Worm (Caenorhabditis elegans) whole organism, young adult: ENCODE results near the gene sgo-1.

Source experiments
- B0035.1 ChIP-seq: sonication (generic microtip); optimal IDR thresholded peaks from 2 replicates; lab custom pipeline; 2016; ENCODE audit warnings: missing genetic modification characterization, mild to moderate bottlenecking, missing compliant biosample characterization, missing genotype, missing genetic modification reagents
- B0336.3 ChIP-seq: fragments of 200-800 bp; sonication (Bioruptor generic); IDR thresholded peaks from 2 replicates; pipeline ENCODE4 v1.3.6; 2022; ENCODE audit warnings: missing genetic modification characterization, missing compliant biosample characterization
- C06A6.2 ChIP-seq: fragments of 200-800 bp; sonication (Bioruptor generic); conservative IDR thresholded peaks from 2 replicates; pipeline ENCODE4 v1.3.6; 2022; ENCODE audit warnings: missing genetic modification characterization, missing compliant biosample characterization
- D2030.7 ChIP-seq: fragments of 200-800 bp; sonication (Bioruptor generic); IDR thresholded peaks from 2 replicates; pipeline ENCODE4 v1.3.6; 2022; ENCODE audit warnings: missing genetic modification reagents, missing genetic modification characterization, missing compliant biosample characterization
- F22D6.2 ChIP-seq: sonication (generic microtip); optimal IDR thresholded peaks from 2 replicates; lab custom pipeline; 2016; ENCODE audit warnings: mild to moderate bottlenecking, missing genetic modification characterization, missing compliant biosample characterization
- F39B2.1 ChIP-seq: fragments of 200-800 bp; sonication (Bioruptor generic); IDR thresholded peaks from 2 replicates; pipeline ENCODE4 v1.3.6; 2022; ENCODE audit warnings: missing genetic modification reagents, missing genetic modification characterization, missing compliant biosample characterization
- F55B11.4 ChIP-seq: sonication (generic microtip); optimal IDR thresholded peaks from 2 replicates; lab custom pipeline; 2016; ENCODE audit warnings: missing compliant biosample characterization, missing genetic modification characterization, borderline replicate concordance; ENCODE audit not compliant: insufficient read depth
- F57A8.1 ChIP-seq: fragments of 200-800 bp; sonication (Bioruptor generic); optimal IDR thresholded peaks from 2 replicates; lab custom pipeline; 2018; ENCODE audit warnings: mild to moderate bottlenecking, missing genetic modification characterization, moderate library complexity, missing compliant biosample characterization
- K11D2.4 ChIP-seq: fragments of 200-800 bp; sonication (Bioruptor generic); IDR thresholded peaks from 2 replicates; pipeline ENCODE4 v1.3.6; 2022; ENCODE audit warnings: missing genetic modification reagents, missing genetic modification characterization, missing compliant biosample characterization
- K12H6.12 ChIP-seq: fragments of 200-800 bp; sonication (Bioruptor generic); optimal IDR thresholded peaks from 2 replicates; lab custom pipeline; 2018; ENCODE audit warnings: mild to moderate bottlenecking, missing genetic modification characterization, missing compliant biosample characterization
- T26A5.8 ChIP-seq: sonication (generic microtip); optimal IDR thresholded peaks from 2 replicates; lab custom pipeline; 2016; ENCODE audit warnings: missing genetic modification characterization, missing compliant biosample characterization
- Y53F4B.3 ChIP-seq: fragments of 200-800 bp; sonication (Bioruptor generic); IDR thresholded peaks from 2 replicates; pipeline ENCODE4 v1.3.6; 2022; ENCODE audit warnings: missing genetic modification reagents, missing genetic modification characterization, missing compliant biosample characterization
- akir-1 ChIP-seq: fragments of 200-800 bp; sonication (Bioruptor generic); optimal IDR thresholded peaks from 2 replicates; lab custom pipeline; 2018; ENCODE audit warnings: mild to moderate bottlenecking, missing genetic modification characterization, moderate library complexity, missing compliant biosample characterization
- attf-6 ChIP-seq: fragments of 200-800 bp; sonication (Bioruptor generic); IDR thresholded peaks from 2 replicates; pipeline ENCODE4 v1.3.6; 2022; ENCODE audit warnings: missing genetic modification reagents, missing genetic modification characterization, missing compliant biosample characterization
- bed-1 ChIP-seq: fragments of 200-800 bp; sonication (Bioruptor generic); IDR thresholded peaks from 2 replicates; pipeline ENCODE4 v1.3.6; 2022; ENCODE audit warnings: missing genetic modification reagents, missing genetic modification characterization, missing compliant biosample characterization
- ccch-3 ChIP-seq: fragments of 200-800 bp; sonication (Bioruptor generic); optimal IDR thresholded peaks from 2 replicates; lab custom pipeline; 2018; ENCODE audit warnings: mild to moderate bottlenecking, missing genetic modification characterization, missing compliant biosample characterization
- cebp-1 ChIP-seq, 2 experiments: fragments of 200-800 bp in 1 of 2; sonication (Bioruptor generic) in 1 of 2; sonication (generic microtip) in 1 of 2; IDR thresholded peaks in 1 of 2; optimal IDR thresholded peaks in 1 of 2; 2 replicates each; pipeline versions ENCODE4 v1.3.6 to Lab custom; 2017 to 2022; ENCODE audit warnings: missing compliant biosample characterization in 2 of 2, missing genetic modification characterization in 2 of 2, mild to moderate bottlenecking in 1 of 2, missing genetic modification reagents in 1 of 2, moderate library complexity in 1 of 2
- ceh-40 ChIP-seq: fragments of 200-800 bp; sonication (Bioruptor generic); IDR thresholded peaks from 2 replicates; pipeline ENCODE4 v1.3.6; 2022; ENCODE audit warnings: missing genetic modification characterization, missing compliant biosample characterization
- die-1 ChIP-seq: sonication (generic microtip); optimal IDR thresholded peaks from 2 replicates; lab custom pipeline; 2016; ENCODE audit warnings: missing genotype, mild to moderate bottlenecking, missing genetic modification characterization, missing compliant biosample characterization
- dpff-1 ChIP-seq: sonication (generic microtip); optimal IDR thresholded peaks from 2 replicates; lab custom pipeline; 2017; ENCODE audit warnings: mild to moderate bottlenecking, missing genetic modification characterization, missing compliant biosample characterization
- dpl-1 ChIP-seq: fragments of 150-350 bp; optimal IDR thresholded peaks from 2 replicates; lab custom pipeline; 2014; ENCODE audit warnings: missing biosample characterization, missing genetic modification reagents, missing genetic modification characterization
- efl-1 ChIP-seq: fragments of 150-350 bp; optimal IDR thresholded peaks from 2 replicates; lab custom pipeline; 2014; ENCODE audit warnings: missing biosample characterization, missing genetic modification reagents, missing genetic modification characterization
- ets-4 ChIP-seq: fragments of 200-800 bp; sonication (Bioruptor generic); optimal IDR thresholded peaks from 2 replicates; lab custom pipeline; 2018; ENCODE audit warnings: mild to moderate bottlenecking, missing genetic modification characterization, missing compliant biosample characterization
- fkh-3 ChIP-seq: sonication (generic microtip); optimal IDR thresholded peaks from 2 replicates; lab custom pipeline; 2016; ENCODE audit warnings: mild to moderate bottlenecking, missing genetic modification characterization, missing compliant biosample characterization
- gei-17 ChIP-seq: fragments of 200-800 bp; sonication (Bioruptor generic); optimal IDR thresholded peaks from 2 replicates; lab custom pipeline; 2018; ENCODE audit warnings: mild to moderate bottlenecking, missing genetic modification characterization, missing compliant biosample characterization
- him-1 ChIP-seq: sonication (generic microtip); optimal IDR thresholded peaks from 2 replicates; lab custom pipeline; 2016; ENCODE audit warnings: missing genotype, missing genetic modification reagents, missing genetic modification characterization, missing compliant biosample characterization
- hlh-12 ChIP-seq: sonication (generic microtip); optimal IDR thresholded peaks from 2 replicates; lab custom pipeline; 2016; ENCODE audit warnings: missing genetic modification characterization, missing compliant biosample characterization
- hlh-26 ChIP-seq: fragments of 200-800 bp; sonication (Bioruptor generic); conservative IDR thresholded peaks from 2 replicates; pipeline ENCODE4 v1.3.6; 2022; ENCODE audit warnings: missing genetic modification reagents, missing genetic modification characterization, missing compliant biosample characterization
- lag-1 ChIP-seq: fragments of 200-800 bp; sonication (Bioruptor generic); IDR thresholded peaks from 2 replicates; pipeline ENCODE4 v1.3.6; 2022; ENCODE audit warnings: missing genetic modification reagents, missing genetic modification characterization, missing compliant biosample characterization
- let-526 ChIP-seq: fragments of 200-800 bp; sonication (Bioruptor generic); IDR thresholded peaks from 2 replicates; pipeline ENCODE4 v1.3.6; 2022; ENCODE audit warnings: missing genetic modification reagents, missing genetic modification characterization, missing compliant biosample characterization
- let-607 ChIP-seq, 2 experiments: fragments of 200-800 bp in 1 of 2; sonication (Bioruptor generic) in 1 of 2; sonication (generic microtip) in 1 of 2; optimal IDR thresholded peaks; 2 replicates each; lab custom pipeline; 2016 to 2018; ENCODE audit warnings: mild to moderate bottlenecking in 2 of 2, missing compliant biosample characterization in 2 of 2, missing genetic modification characterization in 2 of 2, moderate library complexity in 2 of 2, missing genotype in 1 of 2
- lin-26 ChIP-seq: fragments of 200-800 bp; sonication (Bioruptor generic); IDR thresholded peaks from 2 replicates; pipeline ENCODE4 v1.3.6; 2022; ENCODE audit warnings: missing genetic modification reagents, missing genetic modification characterization, missing compliant biosample characterization
- lsl-1 ChIP-seq: fragments of 200-800 bp; sonication (Bioruptor generic); optimal IDR thresholded peaks from 2 replicates; lab custom pipeline; 2018; ENCODE audit warnings: mild to moderate bottlenecking, missing genetic modification characterization, moderate library complexity, missing compliant biosample characterization
- madf-10 ChIP-seq: sonication (generic microtip); optimal IDR thresholded peaks from 2 replicates; lab custom pipeline; 2016; ENCODE audit warnings: mild to moderate bottlenecking, missing genetic modification characterization, missing compliant biosample characterization
- madf-3 ChIP-seq: fragments of 200-800 bp; sonication (Bioruptor generic); IDR thresholded peaks from 2 replicates; pipeline ENCODE4 v1.3.6; 2022; ENCODE audit warnings: missing genetic modification reagents, missing genetic modification characterization, missing compliant biosample characterization
- madf-6 ChIP-seq: fragments of 200-800 bp; sonication (Bioruptor generic); IDR thresholded peaks from 2 replicates; pipeline ENCODE4 v1.3.6; 2022; ENCODE audit warnings: missing genetic modification reagents, missing genetic modification characterization, missing compliant biosample characterization
- mes-4 ChIP-seq: sonication (generic microtip); optimal IDR thresholded peaks from 2 replicates; lab custom pipeline; 2016; ENCODE audit warnings: missing genotype, missing genetic modification characterization, missing compliant biosample characterization
- mxl-1 ChIP-seq: sonication (generic microtip); optimal IDR thresholded peaks from 2 replicates; lab custom pipeline; 2016; ENCODE audit warnings: missing genetic modification characterization, missing compliant biosample characterization
- nfya-2 ChIP-seq: fragments of 200-800 bp; sonication (Bioruptor generic); IDR thresholded peaks from 2 replicates; pipeline ENCODE4 v1.3.6; 2022; ENCODE audit warnings: missing genetic modification reagents, missing genetic modification characterization, missing compliant biosample characterization
- nfyb-1 ChIP-seq: fragments of 200-800 bp; sonication (Bioruptor generic); IDR thresholded peaks from 2 replicates; pipeline ENCODE4 v1.3.6; 2022; ENCODE audit warnings: missing genetic modification reagents, missing genetic modification characterization, missing compliant biosample characterization
- nhr-120 ChIP-seq: fragments of 200-800 bp; sonication (Bioruptor generic); IDR thresholded peaks from 2 replicates; pipeline ENCODE4 v1.3.6; 2022; ENCODE audit warnings: missing genetic modification characterization, missing compliant biosample characterization
- nhr-90 ChIP-seq: sonication (generic microtip); optimal IDR thresholded peaks from 2 replicates; lab custom pipeline; 2016; ENCODE audit warnings: missing genotype, mild to moderate bottlenecking, missing genetic modification characterization, missing compliant biosample characterization
- pbrm-1 ChIP-seq: fragments of 200-800 bp; sonication (Bioruptor generic); IDR thresholded peaks from 2 replicates; pipeline ENCODE4 v1.3.6; 2022; ENCODE audit warnings: missing genetic modification reagents, missing genetic modification characterization, missing compliant biosample characterization
- snpc-1.3 ChIP-seq: sonication (generic microtip); optimal IDR thresholded peaks from 2 replicates; lab custom pipeline; 2017; ENCODE audit warnings: missing genetic modification characterization, mild to moderate bottlenecking, missing compliant biosample characterization, antibody characterized with exemption, moderate library complexity, missing genotype, missing genetic modification reagents; ENCODE audit not compliant: insufficient read depth
- sptf-2 ChIP-seq: fragments of 200-800 bp; sonication (Bioruptor generic); optimal IDR thresholded peaks from 2 replicates; lab custom pipeline; 2018; ENCODE audit warnings: mild to moderate bottlenecking, missing genetic modification characterization, missing compliant biosample characterization
- tlf-1 ChIP-seq: fragments of 200-800 bp; sonication (Bioruptor generic); optimal IDR thresholded peaks from 2 replicates; lab custom pipeline; 2018; ENCODE audit warnings: mild to moderate bottlenecking, missing genetic modification characterization, missing compliant biosample characterization
- zim-3 ChIP-seq: sonication (generic microtip); optimal IDR thresholded peaks from 2 replicates; lab custom pipeline; 2017; ENCODE audit warnings: mild to moderate bottlenecking, missing genetic modification characterization, moderate library complexity, missing compliant biosample characterization
- ztf-28 ChIP-seq: fragments of 200-800 bp; sonication (Bioruptor generic); IDR thresholded peaks from 2 replicates; pipeline ENCODE4 v1.3.6; 2022; ENCODE audit warnings: missing genetic modification reagents, missing genetic modification characterization, missing compliant biosample characterization
- ztf-3 ChIP-seq: fragments of 200-800 bp; sonication (Bioruptor generic); optimal IDR thresholded peaks from 2 replicates; lab custom pipeline; 2018; ENCODE audit warnings: mild to moderate bottlenecking, missing genetic modification characterization, missing compliant biosample characterization

Gene sgo-1

ce11 chrIV:7789521-7789949, 6.7 kb downstream of the sgo-1 start, which contains the start of gene imp-3 (continued):
- TF ChIP-seq D2030.7 (GFP tag; lab: Robert Waterston, UW): no peak
- TF ChIP-seq snpc-1.3 (tag; lab: Kevin White, UChicago): peak; percentile 11
- TF ChIP-seq F22D6.2: no peak
- TF ChIP-seq ztf-3 (GFP tag; lab: Kevin White, UChicago): no peak
- TF ChIP-seq K12H6.12 (tag; lab: Kevin White, UChicago): peak; percentile 51
- TF ChIP-seq F39B2.1 (GFP tag; lab: Robert Waterston, UW): peak; percentile 61; the same call in 1 of the 2 replicates
- peak; percentile 19 to 24 for TF ChIP-seq let-607 (tag; optimal IDR thresholded peaks at IDR 0.05; lab: Kevin White, UChicago)
- TF ChIP-seq ztf-28 (GFP tag; lab: Robert Waterston, UW): 0 out of 2 replicates have a peak, but pooled peaks have one; percentile 35
- TF ChIP-seq akir-1: no peak
- TF ChIP-seq Y53F4B.3: no peak
- TF ChIP-seq K11D2.4 (GFP tag; lab: Robert Waterston, UW): peak; percentile 61
- no peak; the same call in 1 of the 2 replicates for TF ChIP-seq attf-6 (GFP tag; lab: Robert Waterston, UW)
- no peak for TF ChIP-seq mxl-1 (tag; lab: Kevin White, UChicago)
- peak; percentile 66 for TF ChIP-seq zim-3 (tag; lab: Kevin White, UChicago)
- no peak for TF ChIP-seq nhr-90 (tag; lab: Kevin White, UChicago)
- peak; percentile 7 for TF ChIP-seq dpff-1 (tag; lab: Kevin White, UChicago)
- TF ChIP-seq F57A8.1 (GFP tag; lab: Kevin White, UChicago): no peak
- peak; percentile 76 for TF ChIP-seq ceh-40 (GFP tag; lab: Robert Waterston, UW)
- peak; percentile 62 for TF ChIP-seq pbrm-1 (GFP tag; lab: Robert Waterston, UW)
- no peak for TF ChIP-seq fkh-3 (tag; lab: Kevin White, UChicago)
- no peak for TF ChIP-seq nfya-2 (GFP tag; lab: Robert Waterston, UW)
- TF ChIP-seq bed-1 (GFP tag; lab: Robert Waterston, UW): no peak
- no peak for TF ChIP-seq ccch-3
- TF ChIP-seq lsl-1 (GFP tag; lab: Kevin White, UChicago): peak; percentile 9
- no peak for TF ChIP-seq him-1 (tag; lab: Kevin White, UChicago)
- no peak for TF ChIP-seq lag-1
- TF ChIP-seq gei-17 (GFP tag; lab: Kevin White, UChicago): peak; percentile 1
- no peak for TF ChIP-seq F55B11.4 (tag; lab: Kevin White, UChicago)
- no peak for TF ChIP-seq cebp-1 (GFP tag; IDR thresholded peaks at IDR 0.05; lab: Robert Waterston, UW)
- TF ChIP-seq cebp-1 (tag; optimal IDR thresholded peaks at IDR 0.05; lab: Kevin White, UChicago): peak; percentile 76
- TF ChIP-seq C06A6.2 (GFP tag; lab: Robert Waterston, UW): no peak
- TF ChIP-seq sptf-2 (GFP tag; lab: Kevin White, UChicago): no peak
- no peak for TF ChIP-seq efl-1 (GFP tag; lab: Kevin White, UChicago)
- no peak for TF ChIP-seq ets-4 (GFP tag; lab: Kevin White, UChicago)
- TF ChIP-seq mes-4: no peak
- TF ChIP-seq nfyb-1 (GFP tag; lab: Robert Waterston, UW): peak; percentile 69
- TF ChIP-seq dpl-1: no peak
- TF ChIP-seq hlh-12 (tag; lab: Kevin White, UChicago): no peak
- no peak for TF ChIP-seq die-1
- TF ChIP-seq B0336.3 (GFP tag; lab: Robert Waterston, UW): peak; percentile 80
- no peak for TF ChIP-seq T26A5.8
- TF ChIP-seq madf-10 (tag; lab: Kevin White, UChicago): peak; percentile 45
- no peak for TF ChIP-seq nhr-120 (GFP tag; lab: Robert Waterston, UW)
- no peak for TF ChIP-seq hlh-26
- no peak for TF ChIP-seq let-526 (GFP tag; lab: Robert Waterston, UW)
- peak; percentile 72 for TF ChIP-seq madf-6 (GFP tag; lab: Robert Waterston, UW)
- 0 out of 2 replicates have a peak, but pooled peaks have one; percentile 40 for TF ChIP-seq madf-3
- peak; percentile 77 for TF ChIP-seq lin-26 (GFP tag; lab: Robert Waterston, UW)
- TF ChIP-seq B0035.1 (tag; lab: Kevin White, UChicago): no peak
- TF ChIP-seq tlf-1 (GFP tag; lab: Kevin White, UChicago): peak; percentile 53
